Worm (Caenorhabditis elegans): ENCODE data around the gene srz-5.
"Not testable (repeated sequence)": the region's sequence is repeated elsewhere in the genome, so short reads cannot be mapped to it uniquely, and the experiment has no call there.

Gene srz-5

ce11 chrII:3502011-3502410, 12.5 kb downstream of the srz-5 start (continued):
- TF ChIP-seq egl-43 (GFP tag; IDR thresholded peaks at IDR 0.05) (peak; percentile 61; the same call in 1 of the 2 replicates), zip-11 (GFP tag; IDR thresholded peaks at IDR 0.05) (no peak)

ce11 chrII:3500373-3500772, 14.2 kb downstream of the srz-5 start:
- peak; percentile 57 for TF ChIP-seq T26A8.4 (GFP tag; IDR thresholded peaks at IDR 0.05)
- no peak for TF ChIP-seq F10B5.3 (tag; optimal IDR thresholded peaks at IDR 0.05)
- TF ChIP-seq nhr-111 (GFP tag; optimal IDR thresholded peaks at IDR 0.05): peak; percentile 13
- peak; percentile 7 for TF ChIP-seq spr-1 (tag; optimal IDR thresholded peaks at IDR 0.05)
- TF ChIP-seq php-3 (GFP tag; IDR thresholded peaks at IDR 0.05): peak; percentile 31; the same call in 1 of the 2 replicates
- TF ChIP-seq arid-1 (GFP tag; conservative IDR thresholded peaks at IDR 0.05): no peak
- peak; percentile 65; the same call in 1 of the 2 replicates for TF ChIP-seq egl-43 (GFP tag; IDR thresholded peaks at IDR 0.05)
- TF ChIP-seq nhr-77 (tag; optimal IDR thresholded peaks at IDR 0.05): no peak
- peak; percentile 97 for TF ChIP-seq set-16 (GFP tag; IDR thresholded peaks at IDR 0.05)

ce11 chrII:3499386-3499785, 15.1 kb downstream of the srz-5 start, which contains the start of gene Y49F6B.9:
Gene Y49F6B.9, minus strand, starts transcription at chrII:3499387.
- peak; percentile 94 for TF ChIP-seq Y48G9A.11 (GFP tag; IDR thresholded peaks at IDR 0.05)
- peak; percentile 87 for TF ChIP-seq aha-1 (tag)
- TF ChIP-seq nhr-28 (tag; optimal IDR thresholded peaks at IDR 0.05): no peak
- TF ChIP-seq daf-19 (GFP tag; conservative IDR thresholded peaks at IDR 0.05): no peak

ce11 chrII:3490797-3491196, 23.7 kb downstream of the srz-5 start, which contains the start of gene fbxb-112:
Gene fbxb-112, plus strand, starts transcription at chrII:3491097.
- TF ChIP-seq jun-1 (tag; optimal IDR thresholded peaks at IDR 0.05); ces-1 (GFP tag; optimal IDR thresholded peaks at IDR 0.05); F26F4.8 (GFP tag; conservative IDR thresholded peaks at IDR 0.05): not testable (repeated sequence)

- TF ChIP-seq skn-1 (tag; optimal IDR thresholded peaks at IDR 0.05) (no peak), hif-1 (tag; optimal IDR thresholded peaks at IDR 0.05) (peak in 1 of 2 experiments; percentile 81), dmd-9 (GFP tag; IDR thresholded peaks at IDR 0.05) (peak; percentile 54; the same call in 1 of the 2 replicates), tra-1 (GFP tag; IDR thresholded peaks at IDR 0.05) (no peak), mes-2 (tag; optimal IDR thresholded peaks at IDR 0.05; ENCODE audit: poor library complexity, severe bottlenecking) (peak; percentile 97), spr-3 (GFP tag; optimal IDR thresholded peaks at IDR 0.05) (no peak), ces-1 (GFP tag; optimal IDR thresholded peaks at IDR 0.05) (peak; percentile 74), R02D3.7 (tag; optimal IDR thresholded peaks at IDR 0.05) (no peak), ceh-82 (tag; optimal IDR thresholded peaks at IDR 0.05) (no peak), lin-38 (GFP tag; IDR thresholded peaks at IDR 0.05) (peak; percentile 97), dmd-6 (GFP tag; IDR thresholded peaks at IDR 0.05) (peak; percentile 31), ZK337.2 (GFP tag; IDR thresholded peaks at IDR 0.05) (peak; percentile 74; the same call in 1 of the 2 replicates), lin-15B (tag; optimal IDR thresholded peaks at IDR 0.05) (no peak), madf-9 (GFP tag; conservative IDR thresholded peaks at IDR 0.05) (peak; percentile 64), nhr-6 (tag; optimal IDR thresholded peaks at IDR 0.05) (no peak), aha-1 (tag) (peak; percentile 95), egl-27 (tag; optimal IDR thresholded peaks at IDR 0.05) (no peak), nhr-11 (tag; optimal IDR thresholded peaks at IDR 0.05) (peak; percentile 11), ceh-32 (tag; optimal IDR thresholded peaks at IDR 0.05; ENCODE audit: poor library complexity) (no peak), ama-1 (optimal IDR thresholded peaks at IDR 0.05) (no peak), pqm-1 (tag; optimal IDR thresholded peaks at IDR 0.05) (no peak), dpl-1 (GFP tag; optimal IDR thresholded peaks at IDR 0.05) (peak; percentile 62), nhr-28 (tag; optimal IDR thresholded peaks at IDR 0.05) (peak; percentile 71), zip-2 (tag; optimal IDR thresholded peaks at IDR 0.05) (no peak), nhr-42 (GFP tag; IDR thresholded peaks at IDR 0.05) (no peak), ceh-28 (tag; optimal IDR thresholded peaks at IDR 0.05) (no peak), fos-1 (tag; optimal IDR thresholded peaks at IDR 0.05) (no peak), unc-130 (GFP tag; optimal IDR thresholded peaks at IDR 0.05) (peak; percentile 89), duxl-1 (tag; optimal IDR thresholded peaks at IDR 0.05; ENCODE audit: poor library complexity) (no peak), rbr-2 (tag; optimal IDR thresholded peaks at IDR 0.05) (peak; percentile 43), php-3 (GFP tag; IDR thresholded peaks at IDR 0.05) (0 out of 2 replicates have a peak, but pooled peaks have one; percentile 43), Y48G9A.11 (GFP tag; IDR thresholded peaks at IDR 0.05) (no peak)
Measured at ce11 chrII:3482231-3482630, 32.3 kb downstream of the srz-5 start, which contains the start of gene smu-2. Gene smu-2, plus strand, starts transcription at chrII:3482408.
